Worm (Caenorhabditis elegans): ENCODE measurements around the gene spp-1.

- TF ChIP-seq alr-1 (tag; optimal IDR thresholded peaks at IDR 0.05) (no peak), nhr-237 (tag; optimal IDR thresholded peaks at IDR 0.05) (no peak), elt-3 (tag; optimal IDR thresholded peaks at IDR 0.05) (no peak), snpc-4 (tag; optimal IDR thresholded peaks at IDR 0.05) (no peak), ama-1 (optimal IDR thresholded peaks at IDR 0.05) (no peak), nhr-25 (tag; optimal IDR thresholded peaks at IDR 0.05) (no peak), fos-1 (tag; optimal IDR thresholded peaks at IDR 0.05) (no peak)
Observed at ce11 chrIII:10395990-10396389, 40.5 kb upstream of the spp-1 start, which contains the start of gene M03C11.1.

Measured in whole organism, L2 larva.